Worm (Caenorhabditis elegans): Measurements from ENCODE around the gene lelo-4.

Gene lelo-4

DNA sequence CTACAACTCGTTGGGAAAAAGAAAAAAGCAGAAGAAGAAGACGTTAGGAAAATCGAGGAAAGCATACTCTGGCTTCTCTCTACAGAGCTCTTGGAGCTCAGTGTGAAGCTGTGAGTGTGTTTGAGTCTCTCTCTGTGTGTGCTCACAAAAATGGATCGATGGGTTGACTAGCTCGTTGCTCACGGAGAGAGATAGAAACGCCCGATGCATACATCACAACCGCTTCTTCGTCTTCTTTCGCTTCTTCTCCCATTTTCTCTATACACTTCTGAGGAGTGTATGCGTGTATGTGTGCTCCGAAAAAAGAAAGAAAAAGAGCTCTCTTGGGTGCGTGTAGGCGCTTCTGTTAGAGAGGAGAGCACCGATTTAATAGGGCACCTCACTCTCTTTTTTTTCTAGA lies 10.4 kb downstream of the lelo-4 start (continued):
- TF ChIP-seq R02D3.7 (tag; optimal IDR thresholded peaks at IDR 0.05) (no peak), nhr-42 (GFP tag; IDR thresholded peaks at IDR 0.05) (no peak), lin-15B (tag; optimal IDR thresholded peaks at IDR 0.05) (no peak), nhr-28 (tag; optimal IDR thresholded peaks at IDR 0.05) (no peak), pqm-1 (tag; optimal IDR thresholded peaks at IDR 0.05) (no peak), mdt-29 (GFP tag; IDR thresholded peaks at IDR 0.05) (no peak), hmg-1.1 (GFP tag; IDR thresholded peaks at IDR 0.05) (peak; percentile 86), lin-39 (tag; optimal IDR thresholded peaks at IDR 0.05) (no peak), zfp-3 (GFP tag; conservative IDR thresholded peaks at IDR 0.05) (no peak), madf-9 (GFP tag; conservative IDR thresholded peaks at IDR 0.05) (no peak), hlh-30 (tag; optimal IDR thresholded peaks at IDR 0.05; ENCODE audit: insufficient read depth) (no peak), snpc-1.2 (GFP tag; IDR thresholded peaks at IDR 0.05) (no peak), T26A8.4 (GFP tag; IDR thresholded peaks at IDR 0.05) (no peak), jun-1 (tag; optimal IDR thresholded peaks at IDR 0.05) (no peak), php-3 (GFP tag; IDR thresholded peaks at IDR 0.05) (no peak), ceh-32 (tag; optimal IDR thresholded peaks at IDR 0.05; ENCODE audit: poor library complexity) (no peak), Y105C5A.15 (GFP tag; IDR thresholded peaks at IDR 0.05) (no peak), vab-7 (GFP tag; IDR thresholded peaks at IDR 0.05) (peak; percentile 35; the same call in 1 of the 2 replicates), zip-11 (GFP tag; IDR thresholded peaks at IDR 0.05) (no peak), attf-4 (tag; optimal IDR thresholded peaks at IDR 0.05) (no peak), dmd-9 (GFP tag; IDR thresholded peaks at IDR 0.05) (no peak), egl-27 (tag; optimal IDR thresholded peaks at IDR 0.05) (no peak), nhr-102 (tag; optimal IDR thresholded peaks at IDR 0.05) (no peak), dmd-6 (GFP tag; IDR thresholded peaks at IDR 0.05) (peak; percentile 21; the same call in 1 of the 2 replicates)

DNA sequence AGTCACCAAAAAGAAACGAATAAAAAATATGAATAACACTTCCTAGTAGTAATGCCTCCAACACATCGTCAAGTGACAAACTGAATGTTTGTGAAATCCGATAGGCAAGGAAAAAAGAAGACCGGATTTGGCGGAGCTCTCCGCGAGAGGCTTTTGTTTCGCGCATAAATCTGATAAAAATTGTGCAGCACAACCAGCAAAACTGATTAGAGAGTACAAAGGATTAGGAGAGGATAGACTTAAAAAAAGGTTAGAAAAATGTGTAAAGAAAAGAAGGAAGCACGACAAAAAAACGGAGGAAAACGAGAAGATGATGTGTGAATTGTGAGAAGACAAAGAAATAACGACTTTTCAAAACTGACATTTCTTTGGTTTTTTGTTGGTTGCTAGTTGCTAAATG lies 13.0 kb downstream of the lelo-4 start, which contains the start of gene rab-3:
Gene rab-3, minus strand, starts transcription at position 147 of the 400 bp plus-strand sequence.
- no peak for TF ChIP-seq nhr-111 (GFP tag; optimal IDR thresholded peaks at IDR 0.05)
- no peak for TF ChIP-seq mes-2 (tag; optimal IDR thresholded peaks at IDR 0.05; ENCODE audit: poor library complexity, severe bottlenecking)
- peak; percentile 10 for TF ChIP-seq fkh-10 (GFP tag; optimal IDR thresholded peaks at IDR 0.05)
- no peak for TF ChIP-seq lsy-2 (tag; optimal IDR thresholded peaks at IDR 0.05)
- no peak for TF ChIP-seq daf-19 (GFP tag; conservative IDR thresholded peaks at IDR 0.05)
- no peak for TF ChIP-seq Y5F2A.4 (GFP tag; optimal IDR thresholded peaks at IDR 0.05)
- no peak for TF ChIP-seq pha-4 (GFP tag; IDR thresholded peaks at IDR 0.05)
- no peak for TF ChIP-seq pha-4 (tag; optimal IDR thresholded peaks at IDR 0.05)
- TF ChIP-seq nhr-77 (tag; optimal IDR thresholded peaks at IDR 0.05): no peak
- TF ChIP-seq ceh-20 (GFP tag; IDR thresholded peaks at IDR 0.05): no peak
- peak in 1 of 2 experiments; percentile 35 for TF ChIP-seq unc-62 (GFP tag; optimal IDR thresholded peaks at IDR 0.05 in 1 of 2)
- no peak for TF ChIP-seq unc-62 (tag; optimal IDR thresholded peaks at IDR 0.05)
- 0 out of 2 replicates have a peak, but pooled peaks have one; percentile 14 for TF ChIP-seq ctbp-1 (GFP tag; IDR thresholded peaks at IDR 0.05)

- TF ChIP-seq unc-39 (tag; optimal IDR thresholded peaks at IDR 0.05) (no peak), ZK546.5 (tag; optimal IDR thresholded peaks at IDR 0.05) (no peak), hlh-11 (tag; optimal IDR thresholded peaks at IDR 0.05) (no peak), F10B5.3 (tag; optimal IDR thresholded peaks at IDR 0.05) (no peak), Y75B8A.6 (GFP tag; IDR thresholded peaks at IDR 0.05) (no peak), lin-38 (GFP tag; IDR thresholded peaks at IDR 0.05) (no peak), zag-1 (tag; optimal IDR thresholded peaks at IDR 0.05) (no peak), gei-8 (GFP tag; optimal IDR thresholded peaks at IDR 0.05) (no peak), lsy-2 (tag; optimal IDR thresholded peaks at IDR 0.05) (no peak), ZK337.2 (GFP tag; IDR thresholded peaks at IDR 0.05) (no peak), lir-3 (tag; optimal IDR thresholded peaks at IDR 0.05) (no peak), unc-62 (GFP tag; optimal IDR thresholded peaks at IDR 0.05 in 1 of 2) (no peak), unc-62 (tag; optimal IDR thresholded peaks at IDR 0.05) (no peak), aly-2 (tag; optimal IDR thresholded peaks at IDR 0.05) (no peak), mdt-29 (GFP tag; IDR thresholded peaks at IDR 0.05) (no peak), jun-1 (tag; optimal IDR thresholded peaks at IDR 0.05) (no peak)
Observed at ce11 chrII:5730343-5731083, 15.8 kb downstream of the lelo-4 start, which contains the start of the genes C18A3.7 and C18A3.11. C18A3.7 (minus strand) TSS chrII:5730443. C18A3.11 (plus strand) TSS chrII:5731033.
